Worm (Caenorhabditis elegans) whole organism, L3 larva: Measurements from ENCODE around the gene gst-15.

Experiments used
- aly-2 ChIP-seq: fragments of 150-350 bp; optimal IDR thresholded peaks from 2 replicates; lab custom pipeline; 2014; ENCODE audit warnings: missing biosample characterization, missing genetic modification characterization
- ama-1 ChIP-seq: fragments of 150-350 bp; optimal IDR thresholded peaks from 2 replicates; lab custom pipeline; 2018
- ceh-28 ChIP-seq: fragments of 150-350 bp; optimal IDR thresholded peaks from 2 replicates; lab custom pipeline; 2014; ENCODE audit warnings: missing biosample characterization, missing genetic modification reagents, missing genetic modification characterization
- ceh-82 ChIP-seq: fragments of 150-350 bp; optimal IDR thresholded peaks from 2 replicates; lab custom pipeline; 2014; ENCODE audit warnings: missing biosample characterization, missing genetic modification characterization
- ceh-9 ChIP-seq: sonication (generic microtip); optimal IDR thresholded peaks from 2 replicates; lab custom pipeline; 2018; ENCODE audit warnings: missing biosample characterization, missing genetic modification characterization
- daf-12 ChIP-seq: fragments of 150-350 bp; optimal IDR thresholded peaks from 2 replicates; lab custom pipeline; 2014; ENCODE audit warnings: missing biosample characterization, missing genetic modification reagents, missing genetic modification characterization
- egl-27 ChIP-seq: sonication (generic microtip); optimal IDR thresholded peaks from 4 replicates; lab custom pipeline; 2017; ENCODE audit warnings: missing biosample characterization, missing genetic modification reagents, missing genetic modification characterization
- egl-5 ChIP-seq: fragments of 150-350 bp; optimal IDR thresholded peaks from 2 replicates; lab custom pipeline; 2017; ENCODE audit warnings: missing biosample characterization, missing genetic modification reagents, missing genetic modification characterization, inconsistent platforms
- elt-1 ChIP-seq: fragments of 150-350 bp; optimal IDR thresholded peaks from 2 replicates; lab custom pipeline; 2014; ENCODE audit warnings: missing biosample characterization, missing genetic modification characterization
- elt-2 ChIP-seq: sonication (generic microtip); optimal IDR thresholded peaks from 2 replicates; lab custom pipeline; 2016; ENCODE audit warnings: missing genetic modification reagents, mild to moderate bottlenecking, missing genetic modification characterization, missing compliant biosample characterization
- eor-1 ChIP-seq, 2 experiments: fragments of 150-350 bp; optimal IDR thresholded peaks; 2 replicates each; lab custom pipeline; 2014 to 2018; ENCODE audit warnings: missing biosample characterization in 2 of 2, missing genetic modification characterization in 2 of 2
- fkh-10 ChIP-seq: sonication (generic microtip); optimal IDR thresholded peaks from 2 replicates; lab custom pipeline; 2017; ENCODE audit warnings: missing biosample characterization, missing genetic modification reagents, missing genetic modification characterization
- fkh-2 ChIP-seq: fragments of 150-350 bp; optimal IDR thresholded peaks from 2 replicates; lab custom pipeline; 2014; ENCODE audit warnings: missing biosample characterization, missing genetic modification reagents, missing genetic modification characterization
- fos-1 ChIP-seq: fragments of 150-350 bp; optimal IDR thresholded peaks from 2 replicates; lab custom pipeline; 2014; ENCODE audit warnings: missing biosample characterization, missing genetic modification characterization
- hmg-11 ChIP-seq: sonication (generic microtip); optimal IDR thresholded peaks from 2 replicates; lab custom pipeline; 2016; ENCODE audit warnings: missing genetic modification characterization, missing compliant biosample characterization
- jun-1 ChIP-seq: fragments of 150-350 bp; optimal IDR thresholded peaks from 2 replicates; lab custom pipeline; 2014; ENCODE audit warnings: missing biosample characterization, missing genetic modification reagents, missing genetic modification characterization
- lin-15B ChIP-seq: fragments of 150-350 bp; optimal IDR thresholded peaks from 2 replicates; lab custom pipeline; 2014; ENCODE audit warnings: missing biosample characterization, missing genetic modification characterization
- lin-39 ChIP-seq: fragments of 150-350 bp; optimal IDR thresholded peaks from 2 replicates; lab custom pipeline; 2018; ENCODE audit warnings: missing biosample characterization, missing genetic modification reagents, missing genetic modification characterization
- lsy-12 ChIP-seq: sonication (generic microtip); optimal IDR thresholded peaks from 2 replicates; lab custom pipeline; 2016; ENCODE audit warnings: mild to moderate bottlenecking, missing genetic modification characterization, missing compliant biosample characterization
- mdl-1 ChIP-seq: fragments of 150-350 bp; optimal IDR thresholded peaks from 2 replicates; lab custom pipeline; 2014; ENCODE audit warnings: missing biosample characterization, missing genetic modification characterization
- mml-1 ChIP-seq: fragments of 150-350 bp; sonication (generic microtip); optimal IDR thresholded peaks from 3 replicates; lab custom pipeline; 2014; ENCODE audit warnings: missing biosample characterization, missing genetic modification characterization
- nfya-1 ChIP-seq: sonication (generic microtip); optimal IDR thresholded peaks from 2 replicates; lab custom pipeline; 2017; ENCODE audit warnings: missing genetic modification characterization, mild to moderate bottlenecking, missing compliant biosample characterization, antibody characterized with exemption, moderate library complexity; ENCODE audit not compliant: insufficient read depth
- nhr-11 ChIP-seq: fragments of 150-350 bp; optimal IDR thresholded peaks from 2 replicates; lab custom pipeline; 2014; ENCODE audit warnings: missing biosample characterization, missing genetic modification characterization
- nhr-23 ChIP-seq: fragments of 150-350 bp; optimal IDR thresholded peaks from 2 replicates; lab custom pipeline; 2014; ENCODE audit warnings: missing biosample characterization, missing genetic modification reagents, missing genetic modification characterization
- nhr-237 ChIP-seq: fragments of 150-350 bp; optimal IDR thresholded peaks from 2 replicates; lab custom pipeline; 2014; ENCODE audit warnings: missing biosample characterization, missing genetic modification characterization
- nhr-25 ChIP-seq: sonication (generic microtip); optimal IDR thresholded peaks from 2 replicates; lab custom pipeline; 2017; ENCODE audit warnings: missing biosample characterization, missing genetic modification characterization
- nhr-43 ChIP-seq: sonication (generic microtip); optimal IDR thresholded peaks from 2 replicates; lab custom pipeline; 2016; ENCODE audit warnings: mild to moderate bottlenecking, missing genetic modification characterization, missing compliant biosample characterization; ENCODE audit not compliant: poor library complexity, severe bottlenecking
- pha-4 ChIP-seq: fragments of 150-350 bp; optimal IDR thresholded peaks from 2 replicates; lab custom pipeline; 2014; ENCODE audit warnings: missing biosample characterization, missing genetic modification reagents, missing genetic modification characterization
- pqm-1 ChIP-seq: fragments of 150-350 bp; optimal IDR thresholded peaks from 2 replicates; lab custom pipeline; 2017; ENCODE audit warnings: missing biosample characterization, missing genetic modification characterization, inconsistent platforms
- sea-2 ChIP-seq: fragments of 150-350 bp; sonication (generic microtip); optimal IDR thresholded peaks from 4 replicates; lab custom pipeline; 2014; ENCODE audit warnings: missing biosample characterization, missing genetic modification reagents, missing genetic modification characterization
- skn-1 ChIP-seq: fragments of 150-350 bp; optimal IDR thresholded peaks from 2 replicates; lab custom pipeline; 2014; ENCODE audit warnings: missing biosample characterization, missing genetic modification characterization
- snpc-4 ChIP-seq: fragments of 150-350 bp; optimal IDR thresholded peaks from 2 replicates; lab custom pipeline; 2014; ENCODE audit warnings: missing biosample characterization, missing genetic modification characterization
- tbx-2 ChIP-seq: sonication (generic microtip); optimal IDR thresholded peaks from 2 replicates; lab custom pipeline; 2016; ENCODE audit warnings: mild to moderate bottlenecking, missing genetic modification characterization, missing compliant biosample characterization
- unc-62 ChIP-seq: fragments of 150-350 bp; sonication (generic microtip); optimal IDR thresholded peaks from 4 replicates; lab custom pipeline; 2014; ENCODE audit warnings: missing biosample characterization, missing genetic modification reagents, missing genetic modification characterization
- ztf-4 ChIP-seq: fragments of 150-350 bp; optimal IDR thresholded peaks from 2 replicates; lab custom pipeline; 2014; ENCODE audit warnings: missing biosample characterization, missing genetic modification characterization

gst-15 gene

DNA sequence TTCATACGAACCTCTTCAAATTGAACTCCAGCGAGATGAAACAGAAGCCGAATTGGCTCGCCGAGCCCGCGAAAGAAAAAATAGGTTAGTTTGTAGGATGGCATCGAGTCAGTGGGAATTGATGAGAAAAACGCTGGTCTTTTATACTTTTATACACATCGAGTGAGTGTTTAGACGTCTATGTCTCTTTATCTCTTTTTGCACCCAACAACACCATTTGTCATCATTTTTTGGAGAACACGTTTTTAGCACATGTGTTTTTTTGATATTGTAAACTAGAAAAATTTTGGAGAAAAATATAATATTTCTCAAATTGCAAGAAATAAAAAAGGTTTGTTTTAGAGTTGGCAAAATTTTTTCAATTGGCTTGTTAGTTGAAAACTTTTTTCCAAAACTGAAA lies 11.3 kb upstream of the gst-15 start, which contains the start of gene gst-16:
Gene gst-16 (minus strand): TSS at position 111 of the 400 bp plus-strand sequence.
- TF ChIP-seq skn-1 (tag; lab: Kevin White, UChicago) = peak; percentile 93
- no peak for TF ChIP-seq unc-62 (GFP tag; lab: Kevin White, UChicago)
- no peak for TF ChIP-seq eor-1 (tag; optimal IDR thresholded peaks at IDR 0.05; lab: Kevin White, UChicago)
- no peak for TF ChIP-seq fos-1 (tag; lab: Kevin White, UChicago)

DNA sequence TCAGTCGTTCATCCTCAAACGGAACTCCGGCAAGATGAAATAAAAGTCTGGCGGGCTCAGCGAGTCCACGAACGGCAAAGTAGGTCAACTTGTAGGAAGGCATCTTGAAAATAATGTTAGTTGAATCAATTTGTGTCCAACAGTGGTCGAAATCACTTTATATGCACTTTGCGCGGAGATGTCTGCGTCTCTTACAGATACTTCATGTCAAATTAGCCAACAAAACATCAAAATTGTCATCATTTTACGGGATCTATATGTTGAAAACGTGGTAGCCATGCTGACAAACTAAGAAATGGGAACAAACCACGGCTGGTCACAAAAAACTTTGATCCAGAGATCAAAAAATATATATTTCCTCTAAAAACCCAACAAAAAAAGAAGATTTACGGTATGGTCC lies 4.8 kb upstream of the gst-15 start, which contains the start of gene gst-12:
Gene gst-12 (minus strand): TSS at position 254 of the 400 bp plus-strand sequence.
- no peak for TF ChIP-seq ceh-82
- TF ChIP-seq sea-2 (GFP tag; lab: Kevin White, UChicago) = no peak
- TF ChIP-seq nhr-25 (tag; lab: Kevin White, UChicago) = peak; percentile 29
- TF ChIP-seq nhr-43 = peak; percentile 51
- peak; percentile 60 for TF ChIP-seq nhr-23

ce11 chrII:13616000-13616399 lies 3.0 kb upstream of the gst-15 start, which contains the start of gene gst-14:
TSS of gene gst-14 (minus strand) at chrII:13616100.
- TF ChIP-seq hmg-11 = no peak
- no peak for TF ChIP-seq ztf-4 (tag; lab: Kevin White, UChicago)
- TF ChIP-seq, all 47 proteins: peak for 0

DNA sequence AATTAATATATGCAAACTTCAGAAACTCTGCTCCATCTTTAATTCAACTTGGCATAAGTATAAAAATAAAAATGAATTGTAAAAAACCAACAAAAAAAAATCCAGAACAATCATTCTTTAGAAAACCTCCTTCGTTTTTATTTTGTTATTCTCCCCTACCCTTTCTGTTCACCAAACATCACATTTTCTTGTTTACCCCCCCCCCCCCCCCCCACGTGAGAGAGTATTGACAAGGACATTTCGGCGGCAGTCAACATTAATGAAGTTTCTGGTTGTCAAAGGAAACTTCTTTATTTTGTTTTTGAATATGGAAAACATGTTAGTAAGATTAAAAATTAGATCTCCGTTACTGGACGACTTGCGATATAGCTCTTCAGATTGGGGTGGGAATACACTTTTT lies 1.5 kb upstream of the gst-15 start:
- peak; percentile 72 for TF ChIP-seq pha-4 (tag; lab: Kevin White, UChicago)
- TF ChIP-seq sea-2 (GFP tag; lab: Kevin White, UChicago) = no peak

- TF ChIP-seq fkh-10 (GFP tag; lab: Kevin White, UChicago) = no peak
- peak; percentile 42 for TF ChIP-seq pha-4 (tag; lab: Kevin White, UChicago)
These were observed 1.8 kb downstream of the gst-15 start, which contains the start of gene gst-24 for ce11 chrII:13611186-13611585. TSS of gene gst-24 (minus strand) at chrII:13611366.

DNA sequence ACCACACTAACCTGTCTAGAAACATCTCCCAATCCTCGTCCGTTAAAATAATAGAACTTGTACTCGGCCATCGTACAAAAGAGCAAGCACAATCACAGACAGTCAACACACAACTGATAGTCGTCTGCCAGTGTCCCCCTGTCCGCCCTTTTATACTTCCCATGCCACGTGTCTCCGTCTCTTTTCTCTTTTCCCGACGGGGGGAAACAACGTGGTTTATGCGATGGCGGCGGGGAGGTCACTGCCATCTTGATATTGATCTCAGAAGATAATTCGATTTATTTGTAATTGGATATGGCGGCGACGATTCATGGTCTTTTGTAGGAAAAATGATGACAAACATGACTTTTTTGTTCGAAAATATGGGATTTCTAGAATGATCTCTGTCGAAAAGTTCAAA lies 3.3 kb downstream of the gst-15 start, which contains the start of gene gst-20:
Gene gst-20 (minus strand): TSS at position 170 of the 400 bp plus-strand sequence.
- TF ChIP-seq pqm-1 (tag; lab: Kevin White, UChicago) (peak; percentile 49), pha-4 (tag; lab: Kevin White, UChicago) (peak; percentile 75), ama-1 (no peak), mdl-1 (tag; lab: Kevin White, UChicago) (peak; percentile 54), daf-12 (tag; lab: Kevin White, UChicago) (no peak), nhr-23 (peak; percentile 48), nfya-1 (peak; percentile 8), nhr-43 (peak; percentile 68), elt-1 (tag; lab: Kevin White, UChicago) (peak; percentile 61), ceh-28 (tag; lab: Kevin White, UChicago) (peak; percentile 53), nhr-25 (tag; lab: Kevin White, UChicago) (peak; percentile 64), jun-1 (peak; percentile 14), elt-2 (tag; lab: Kevin White, UChicago) (peak; percentile 64), skn-1 (tag; lab: Kevin White, UChicago) (no peak)

DNA sequence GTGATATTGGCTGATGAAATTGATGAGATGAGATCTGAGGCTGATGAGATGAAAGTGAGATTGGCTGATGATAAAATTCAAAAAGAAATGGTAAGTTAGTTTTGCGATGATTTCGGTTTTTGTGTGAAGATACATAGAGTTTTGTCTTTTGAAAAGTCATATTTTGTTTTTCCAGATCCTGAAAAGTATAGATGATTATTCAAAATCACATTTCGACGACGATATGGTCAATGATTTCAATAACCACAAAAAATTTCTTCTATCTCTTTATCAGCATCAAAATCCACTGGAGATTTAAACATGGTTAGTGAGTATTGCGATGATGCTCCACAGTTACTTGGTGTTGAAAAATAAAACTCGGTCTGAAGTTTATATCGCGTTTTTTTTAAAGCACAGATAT lies 12.1 kb downstream of the gst-15 start, which contains the start of gene csp-1:
Gene csp-1 (plus strand): TSS at position 301 of the 400 bp plus-strand sequence.
- TF ChIP-seq pqm-1 (tag; lab: Kevin White, UChicago) (no peak), elt-1 (tag; lab: Kevin White, UChicago) (no peak), egl-27 (tag; lab: Kevin White, UChicago) (no peak), hmg-11 (no peak), ama-1 (no peak), egl-5 (no peak), nhr-43 (no peak), mdl-1 (tag; lab: Kevin White, UChicago) (no peak), tbx-2 (tag; lab: Kevin White, UChicago) (no peak), ceh-9 (tag; lab: Kevin White, UChicago) (no peak), nhr-23 (no peak)

DNA sequence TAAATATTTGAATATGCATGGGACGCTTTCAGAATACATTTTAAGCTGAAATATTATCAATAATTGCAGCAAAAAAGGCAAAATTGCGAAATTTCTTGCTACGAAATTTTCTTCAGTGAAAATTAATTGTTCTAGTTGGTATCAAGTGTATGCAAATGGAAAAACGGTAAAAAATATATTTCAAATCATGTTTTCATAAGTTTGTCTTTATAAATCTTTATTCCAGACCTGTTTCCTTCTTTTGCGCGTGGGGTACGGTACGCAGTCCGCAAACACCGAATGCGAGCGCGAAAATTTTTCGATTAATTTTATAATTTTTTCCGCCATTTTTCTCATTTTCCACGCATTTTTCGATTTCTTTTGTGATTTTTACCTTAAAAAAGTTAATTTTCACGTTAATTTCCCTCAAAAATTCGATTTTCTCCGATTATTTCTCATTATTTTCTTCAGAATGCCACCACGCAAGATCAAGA lies 16.5 kb downstream of the gst-15 start, which contains the start of the genes fbxc-23 and csc-1:
Gene fbxc-23 (minus strand): TSS at position 51 of the 473 bp plus-strand sequence.
Gene csc-1 (plus strand): TSS at position 451 of the 473 bp plus-strand sequence.
- TF ChIP-seq fkh-10 (GFP tag; lab: Kevin White, UChicago) (no peak), elt-2 (tag; lab: Kevin White, UChicago) (peak; percentile 11), lin-39 (tag; lab: Kevin White, UChicago) (peak; percentile 32), mdl-1 (tag; lab: Kevin White, UChicago) (no peak), pha-4 (tag; lab: Kevin White, UChicago) (peak; percentile 64), fos-1 (tag; lab: Kevin White, UChicago) (no peak), lin-15B (tag; lab: Kevin White, UChicago) (peak; percentile 61), daf-12 (tag; lab: Kevin White, UChicago) (no peak), eor-1 (tag; optimal IDR thresholded peaks at IDR 0.05; lab: Kevin White, UChicago) (no peak), nhr-23 (peak; percentile 69), nhr-11 (tag; lab: Kevin White, UChicago) (no peak), mml-1 (tag; lab: Kevin White, UChicago) (no peak), hmg-11 (no peak), elt-1 (tag; lab: Kevin White, UChicago) (no peak), nfya-1 (peak; percentile 83), nhr-237 (tag; lab: Kevin White, UChicago) (no peak), snpc-4 (peak; percentile 58), pqm-1 (tag; lab: Kevin White, UChicago) (no peak), lsy-12 (tag; lab: Kevin White, UChicago) (no peak), aly-2 (tag; lab: Kevin White, UChicago) (no peak), egl-5 (no peak), ceh-9 (tag; lab: Kevin White, UChicago) (no peak), fkh-2 (tag; lab: Kevin White, UChicago) (no peak)
